Worm (Caenorhabditis elegans): Measurements from ENCODE around the gene clc-29.

DNA sequence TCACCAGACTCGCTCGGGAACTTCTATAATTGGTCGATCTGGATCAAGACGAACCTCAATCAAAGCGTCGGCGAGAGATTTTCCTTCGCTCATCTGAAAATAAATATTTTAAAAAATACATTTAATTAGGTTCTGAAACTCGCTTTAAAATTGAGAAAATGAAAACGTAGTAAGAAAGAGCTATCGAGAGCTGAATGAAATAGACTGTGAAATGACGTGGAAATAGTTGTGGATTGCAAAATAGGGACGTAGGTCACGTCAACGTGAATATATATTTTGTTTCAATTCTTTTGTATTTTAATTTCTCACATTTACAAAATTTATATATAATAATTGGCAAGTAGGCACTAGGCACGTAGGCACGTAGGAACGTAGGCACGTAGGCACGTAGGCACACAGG is 13.3 kb downstream of the clc-29 start, which contains the start of gene ZC262.4:
- TF ChIP-seq nhr-237 (tag; optimal IDR thresholded peaks at IDR 0.05) = no peak
- TF ChIP-seq unc-39 (tag; optimal IDR thresholded peaks at IDR 0.05) = no peak
- no peak for TF ChIP-seq lin-13 (GFP tag; optimal IDR thresholded peaks at IDR 0.05)
- TF ChIP-seq ceh-44 (GFP tag; IDR thresholded peaks at IDR 0.05) = no peak
- no peak for TF ChIP-seq fkh-10 (GFP tag; optimal IDR thresholded peaks at IDR 0.05)
- no peak for TF ChIP-seq pha-4 (GFP tag; IDR thresholded peaks at IDR 0.05)
- TF ChIP-seq pha-4 (tag; optimal IDR thresholded peaks at IDR 0.05) = no peak
- no peak for TF ChIP-seq gei-8 (GFP tag; optimal IDR thresholded peaks at IDR 0.05)
- TF ChIP-seq ztf-7 (tag; optimal IDR thresholded peaks at IDR 0.05) = no peak
- TF ChIP-seq dmd-8 (GFP tag; IDR thresholded peaks at IDR 0.05) = no peak
- no peak for TF ChIP-seq pqm-1 (tag; optimal IDR thresholded peaks at IDR 0.05)
- TF ChIP-seq madf-5 (GFP tag; IDR thresholded peaks at IDR 0.05) = no peak
- no peak for TF ChIP-seq ceh-28 (tag; optimal IDR thresholded peaks at IDR 0.05)
- no peak for TF ChIP-seq lin-39 (tag; optimal IDR thresholded peaks at IDR 0.05)
- TF ChIP-seq F37D6.2 (tag; optimal IDR thresholded peaks at IDR 0.05) = no peak
